Fruit fly (Drosophila melanogaster): ENCODE results near the gene CG34161.
A peak's percentile ranks its signal among the peaks of the same experiment; 100 is the strongest.

CG34161 gene

DNA sequence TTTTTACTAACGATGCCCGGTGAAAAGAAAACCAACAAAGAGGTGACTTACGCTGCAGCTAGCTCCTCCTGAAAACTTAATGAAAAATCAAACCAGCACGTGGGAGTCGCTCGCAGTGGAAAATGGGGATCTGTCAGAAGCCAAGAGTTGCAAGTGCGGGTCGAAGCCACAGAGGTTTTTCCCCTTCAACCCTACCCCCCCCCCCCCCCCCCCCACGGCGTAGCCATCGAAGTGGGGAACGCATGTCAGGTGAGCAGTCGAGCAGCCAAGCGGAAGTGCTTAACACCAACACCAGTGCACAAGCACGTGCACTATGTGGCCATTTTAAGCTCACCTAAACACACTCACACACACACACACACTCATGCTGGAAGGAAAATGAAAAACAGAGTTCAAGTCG lies 42.1 kb downstream of the CG34161 start:
- TF ChIP-seq dl (GFP tag; optimal IDR thresholded peaks at IDR 0.05; ENCODE audit: insufficient read depth in 1 of 2, partially characterized antibody in 2 of 2): no peak
- peak; percentile 82 for TF ChIP-seq Dfd (GFP tag; optimal IDR thresholded peaks at IDR 0.05)

DNA sequence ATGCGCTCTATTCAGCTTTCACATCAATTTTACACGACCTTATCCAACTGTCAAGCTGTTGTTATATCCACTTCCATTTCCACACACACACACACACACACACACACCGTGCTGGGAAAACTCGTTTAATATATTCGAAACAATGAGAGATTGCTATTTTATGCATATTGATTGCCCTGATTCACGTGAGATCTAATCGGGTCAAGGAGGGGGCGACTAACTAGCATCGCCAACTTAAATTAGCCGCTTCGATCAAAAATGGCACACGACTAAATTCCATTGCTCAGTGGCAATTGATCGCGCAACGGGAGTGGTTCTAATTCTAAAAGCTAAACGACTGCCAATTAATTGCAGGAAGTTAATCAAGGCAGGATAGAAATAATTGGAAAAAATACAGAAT lies 47.5 kb downstream of the CG34161 start, which contains the start of gene CG18302:
CG18302 (plus strand) TSS at position 301 of the 400 bp plus-strand sequence.
- no peak for TF ChIP-seq Mio (GFP tag; optimal IDR thresholded peaks at IDR 0.05)
- TF ChIP-seq Rel (GFP tag; optimal IDR thresholded peaks at IDR 0.05): no peak
- TF ChIP-seq Rel (tag; optimal IDR thresholded peaks at IDR 0.05): no peak
- no peak for TF ChIP-seq Vsx2 (GFP tag; optimal IDR thresholded peaks at IDR 0.05; ENCODE audit: partially characterized antibody)
- no peak for TF ChIP-seq CG32264 (GFP tag; optimal IDR thresholded peaks at IDR 0.05)
- TF ChIP-seq Myc (optimal IDR thresholded peaks at IDR 0.05): no peak
- no peak for TF ChIP-seq Dif (GFP tag; optimal IDR thresholded peaks at IDR 0.05; ENCODE audit: partially characterized antibody)
- TF ChIP-seq foxo (GFP tag; optimal IDR thresholded peaks at IDR 0.05): no peak
- no peak for TF ChIP-seq ey (GFP tag; optimal IDR thresholded peaks at IDR 0.05)
- TF ChIP-seq usp (GFP tag; optimal IDR thresholded peaks at IDR 0.05): no peak
- no peak for TF ChIP-seq h (GFP tag; optimal IDR thresholded peaks at IDR 0.05)
- TF ChIP-seq dl (GFP tag; optimal IDR thresholded peaks at IDR 0.05; ENCODE audit: insufficient read depth in 1 of 2, partially characterized antibody in 2 of 2): no peak
- no peak for TF ChIP-seq Abd-B (GFP tag; optimal IDR thresholded peaks at IDR 0.05)
- no peak for TF ChIP-seq sage (GFP tag; optimal IDR thresholded peaks at IDR 0.05)
- no peak for TF ChIP-seq GATAd (GFP tag; optimal IDR thresholded peaks at IDR 0.05)
- TF ChIP-seq Jra (GFP tag; optimal IDR thresholded peaks at IDR 0.05): no peak
- TF ChIP-seq jim (GFP tag; optimal IDR thresholded peaks at IDR 0.05): no peak
- TF ChIP-seq brk (GFP tag; optimal IDR thresholded peaks at IDR 0.05): no peak
- no peak for TF ChIP-seq N (GFP tag; optimal IDR thresholded peaks at IDR 0.05)
- TF ChIP-seq Hr78 (GFP tag; optimal IDR thresholded peaks at IDR 0.05): no peak
- TF ChIP-seq CG9705 (GFP tag; optimal IDR thresholded peaks at IDR 0.05): no peak

DNA sequence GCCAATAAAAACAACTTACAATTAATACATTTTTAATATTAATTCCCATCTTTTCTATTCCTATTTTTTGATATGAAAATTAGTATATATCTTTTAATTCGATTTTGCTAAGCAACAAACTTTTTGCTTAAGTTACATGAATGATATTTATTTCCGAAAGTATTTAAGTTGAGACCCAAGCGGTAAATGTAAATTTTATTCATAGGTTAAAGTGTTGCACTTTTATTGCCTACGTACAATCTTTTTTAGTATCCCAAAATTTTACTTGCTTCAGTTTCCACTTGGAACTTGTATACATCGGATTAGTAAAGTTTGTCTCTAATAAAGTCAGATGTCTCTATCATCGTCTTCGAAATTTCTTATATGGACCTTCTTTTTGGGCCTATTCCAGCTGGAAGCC lies 50.0 kb downstream of the CG34161 start, which contains the start of gene CG18301:
CG18301 (plus strand) TSS at position 301 of the 400 bp plus-strand sequence.
- no peak for TF ChIP-seq sv (GFP tag; optimal IDR thresholded peaks at IDR 0.05)
- no peak for TF ChIP-seq jim (GFP tag; optimal IDR thresholded peaks at IDR 0.05)
- TF ChIP-seq GATAd (GFP tag; optimal IDR thresholded peaks at IDR 0.05): no peak
- TF ChIP-seq Abd-B (GFP tag; optimal IDR thresholded peaks at IDR 0.05): no peak
- no peak for TF ChIP-seq CG9705 (GFP tag; optimal IDR thresholded peaks at IDR 0.05)
- TF ChIP-seq Jra (GFP tag; optimal IDR thresholded peaks at IDR 0.05): no peak
- no peak for TF ChIP-seq pan (optimal IDR thresholded peaks at IDR 0.05)

Data from whole organism, wandering third instar larva.